Fruit fly (Drosophila melanogaster) Kc167 (cell line): ENCODE data around the gene CG32052.

Experiments used
- Myc ChIP-seq: fragments of >200 bp; optimal IDR thresholded peaks from 2 replicates; lab custom pipeline; 2017; ENCODE audit warnings: missing external identifiers
- Sin3A ChIP-seq: fragments of >200 bp; optimal IDR thresholded peaks from 2 replicates; lab custom pipeline; 2018; ENCODE audit warnings: missing external identifiers
- h ChIP-seq: fragments of >200 bp; optimal IDR thresholded peaks from 3 replicates; lab custom pipeline; 2018; ENCODE audit warnings: missing external identifiers
- psq ChIP-seq: fragments of >200 bp; optimal IDR thresholded peaks from 2 replicates; lab custom pipeline; 2017; ENCODE audit warnings: missing external identifiers

- no peak for TF ChIP-seq psq
- no peak for TF ChIP-seq h (lab: Kevin White, UChicago)
- TF ChIP-seq Sin3A (lab: Kevin White, UChicago): no peak
- TF ChIP-seq Myc (lab: Kevin White, UChicago): no peak
Measured at dm6 chr3L:9829639-9830341, 42.9 kb downstream of the CG32052 start.
